Worm (Caenorhabditis elegans): ENCODE results near the gene C15C8.4.

Gene C15C8.4

DNA sequence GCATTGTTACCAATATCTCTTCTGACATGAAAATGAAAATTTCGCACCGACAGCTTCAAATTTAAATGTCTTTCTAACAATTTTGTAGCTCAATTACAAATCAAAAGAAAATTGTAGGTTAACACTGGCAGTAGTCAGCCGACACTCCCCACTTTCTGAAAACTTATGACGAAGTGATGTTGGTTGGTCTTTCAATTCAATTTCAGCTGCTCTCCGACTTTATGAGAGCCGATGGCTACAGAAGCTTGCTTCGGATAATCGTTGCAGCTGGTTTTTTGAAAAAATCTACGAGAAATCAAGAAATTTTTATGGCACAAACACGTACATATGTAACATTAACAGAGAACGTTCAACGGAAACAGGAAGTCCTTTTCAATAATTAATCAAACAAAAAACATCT, 37.6 kb upstream of the C15C8.4 start, which contains the start of gene sre-20:
TSS of gene sre-20 (minus strand) at position 101 of the 400 bp plus-strand sequence.
- TF ChIP-seq tbx-9 (tag; optimal IDR thresholded peaks at IDR 0.05; ENCODE audit: borderline replicate concordance) = no peak
- no peak for TF ChIP-seq C17E4.6 (GFP tag; IDR thresholded peaks at IDR 0.05)
- TF ChIP-seq F37B4.10 (GFP tag; IDR thresholded peaks at IDR 0.05) = no peak

DNA sequence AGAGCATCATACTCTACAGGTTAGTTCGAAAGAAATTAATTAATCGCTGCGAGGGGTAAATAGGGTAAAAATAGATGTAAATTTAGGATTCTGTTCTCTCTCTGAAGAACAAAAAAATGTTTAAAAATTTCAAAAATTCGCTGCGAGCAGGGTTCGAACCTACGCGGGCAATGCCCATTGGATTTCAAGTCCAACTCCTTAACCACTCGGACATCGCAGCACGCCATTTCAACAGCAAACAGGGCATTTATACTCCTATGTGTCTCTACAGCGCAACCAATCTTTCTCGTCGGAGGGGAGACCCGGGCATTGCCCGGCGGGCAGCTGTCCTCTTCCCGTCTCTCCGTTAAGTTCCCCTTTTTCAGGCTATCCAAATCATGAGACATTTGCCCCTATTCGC, 33.0 kb upstream of the C15C8.4 start:
- TF ChIP-seq bed-1 (GFP tag; IDR thresholded peaks at IDR 0.05) = no peak
- no peak for TF ChIP-seq nfya-1 (tag; optimal IDR thresholded peaks at IDR 0.05; ENCODE audit: borderline replicate concordance, insufficient read depth)
- TF ChIP-seq dox-1 (GFP tag; IDR thresholded peaks at IDR 0.05) = no peak; the same call in 1 of the 2 replicates
- no peak for TF ChIP-seq unc-62 (GFP tag; optimal IDR thresholded peaks at IDR 0.05)
- TF ChIP-seq mxl-1 (tag; optimal IDR thresholded peaks at IDR 0.05) = peak; percentile 72
- TF ChIP-seq ztf-6 (GFP tag; IDR thresholded peaks at IDR 0.05) = 0 out of 2 replicates have a peak, but pooled peaks have one; percentile 53
- no peak for TF ChIP-seq ceh-100 (GFP tag; IDR thresholded peaks at IDR 0.05)
- peak; percentile 2 for TF ChIP-seq snpc-1.1 (tag; optimal IDR thresholded peaks at IDR 0.05; ENCODE audit: insufficient read depth)
- peak; percentile 8 to 22 for TF ChIP-seq let-607 (tag; optimal IDR thresholded peaks at IDR 0.05)
- TF ChIP-seq Y95B8A.8 (GFP tag; IDR thresholded peaks at IDR 0.05) = peak; percentile 33; the same call in 1 of the 2 replicates
- peak; percentile 75 for TF ChIP-seq nfyb-1 (GFP tag; IDR thresholded peaks at IDR 0.05)
- no peak for TF ChIP-seq sdz-38 (tag; optimal IDR thresholded peaks at IDR 0.05)
- TF ChIP-seq F49E8.2 (tag; optimal IDR thresholded peaks at IDR 0.05; ENCODE audit: insufficient read depth) = no peak
- TF ChIP-seq snpc-3.4 (tag; optimal IDR thresholded peaks at IDR 0.05) = peak; percentile 65
- TF ChIP-seq athp-1 (tag; optimal IDR thresholded peaks at IDR 0.05) = peak; percentile 72
- TF ChIP-seq atf-7 (tag; optimal IDR thresholded peaks at IDR 0.05) = peak; percentile 4
- TF ChIP-seq madf-10 (tag; optimal IDR thresholded peaks at IDR 0.05) = peak; percentile 47
- TF ChIP-seq efl-1 (GFP tag; optimal IDR thresholded peaks at IDR 0.05) = no peak
- no peak for TF ChIP-seq pha-4 (tag; optimal IDR thresholded peaks at IDR 0.05)
- peak; percentile 81 for TF ChIP-seq pbrm-1 (GFP tag; IDR thresholded peaks at IDR 0.05)
- TF ChIP-seq F23B12.7 (tag; optimal IDR thresholded peaks at IDR 0.05; ENCODE audit: insufficient read depth) = peak; percentile 83
- no peak for TF ChIP-seq akir-1 (GFP tag; optimal IDR thresholded peaks at IDR 0.05)
- peak; percentile 81 for TF ChIP-seq attf-5 (GFP tag; optimal IDR thresholded peaks at IDR 0.05)
- TF ChIP-seq rpc-1 (optimal IDR thresholded peaks at IDR 0.05) = peak; percentile 87
- TF ChIP-seq rpc-1 (tag; optimal IDR thresholded peaks at IDR 0.05) = peak; percentile 89
- TF ChIP-seq hlh-12 (tag; optimal IDR thresholded peaks at IDR 0.05) = peak; percentile 4
- 0 out of 2 replicates have a peak, but pooled peaks have one; percentile 61 for TF ChIP-seq nhr-120 (GFP tag; IDR thresholded peaks at IDR 0.05)
- TF ChIP-seq sea-2 (GFP tag; IDR thresholded peaks at IDR 0.05) = 0 out of 2 replicates have a peak, but pooled peaks have one; percentile 45
- peak; percentile 44 for TF ChIP-seq K12H6.12 (tag; optimal IDR thresholded peaks at IDR 0.05)
- TF ChIP-seq Y53F4B.3 (GFP tag; IDR thresholded peaks at IDR 0.05) = no peak
- no peak for TF ChIP-seq F39B2.1 (GFP tag; IDR thresholded peaks at IDR 0.05)
- no peak for TF ChIP-seq nhr-179 (tag; optimal IDR thresholded peaks at IDR 0.05)
- peak; percentile 44 for TF ChIP-seq snpc-4 (GFP tag; optimal IDR thresholded peaks at IDR 0.05)
- TF ChIP-seq snpc-4 (tag; optimal IDR thresholded peaks at IDR 0.05) = peak in 1 of 4 experiments; percentile 68
- peak; percentile 65 for TF ChIP-seq somi-1 (GFP tag; optimal IDR thresholded peaks at IDR 0.05)
- TF ChIP-seq tbp1 (GFP tag; optimal IDR thresholded peaks at IDR 0.05) = peak; percentile 99
- TF ChIP-seq lin-40 (tag; optimal IDR thresholded peaks at IDR 0.05) = peak; percentile 14
- no peak for TF ChIP-seq madf-6 (GFP tag; IDR thresholded peaks at IDR 0.05)
- TF ChIP-seq zfh-2 (GFP tag; conservative IDR thresholded peaks at IDR 0.05) = no peak
- peak; percentile 68; the same call in 1 of the 2 replicates for TF ChIP-seq ekl-4 (GFP tag; IDR thresholded peaks at IDR 0.05)
- peak; percentile 49 for TF ChIP-seq rcor-1 (GFP tag; IDR thresholded peaks at IDR 0.05)
- TF ChIP-seq B0019.2 (GFP tag; conservative IDR thresholded peaks at IDR 0.05) = no peak
- TF ChIP-seq ztf-3 (GFP tag; optimal IDR thresholded peaks at IDR 0.05) = no peak
- TF ChIP-seq ZK185.1 (tag; optimal IDR thresholded peaks at IDR 0.05; ENCODE audit: poor library complexity, severe bottlenecking) = peak; percentile 69

Measured in whole organism, young adult.